Worm (Caenorhabditis elegans): ENCODE data around the gene C11E4.6.

ce11 chrX:9560931-9561330 lies 49.4 kb upstream of the C11E4.6 start:
- TF ChIP-seq nhr-237 (tag; optimal IDR thresholded peaks at IDR 0.05), result no peak
- no peak for TF ChIP-seq nhr-12 (tag; optimal IDR thresholded peaks at IDR 0.05)
- TF ChIP-seq M03D4.4 (tag; optimal IDR thresholded peaks at IDR 0.05), result no peak
- TF ChIP-seq snpc-4 (tag; optimal IDR thresholded peaks at IDR 0.05), result no peak
- no peak for TF ChIP-seq mep-1 (tag; optimal IDR thresholded peaks at IDR 0.05)
- peak; percentile 1 for TF ChIP-seq sptf-1 (tag; optimal IDR thresholded peaks at IDR 0.05)
- no peak for TF ChIP-seq ces-1 (GFP tag; optimal IDR thresholded peaks at IDR 0.05)
- TF ChIP-seq lin-32 (GFP tag; optimal IDR thresholded peaks at IDR 0.05), result no peak
- TF ChIP-seq ceh-43 (GFP tag; optimal IDR thresholded peaks at IDR 0.05), result no peak

Data from whole organism, mixed stage, embryonic.